Fruit fly (Drosophila melanogaster): ENCODE results near the gene Hs3st-B.
A peak's percentile ranks its signal among the peaks of the same experiment; 100 is the strongest.

Gene Hs3st-B

DNA sequence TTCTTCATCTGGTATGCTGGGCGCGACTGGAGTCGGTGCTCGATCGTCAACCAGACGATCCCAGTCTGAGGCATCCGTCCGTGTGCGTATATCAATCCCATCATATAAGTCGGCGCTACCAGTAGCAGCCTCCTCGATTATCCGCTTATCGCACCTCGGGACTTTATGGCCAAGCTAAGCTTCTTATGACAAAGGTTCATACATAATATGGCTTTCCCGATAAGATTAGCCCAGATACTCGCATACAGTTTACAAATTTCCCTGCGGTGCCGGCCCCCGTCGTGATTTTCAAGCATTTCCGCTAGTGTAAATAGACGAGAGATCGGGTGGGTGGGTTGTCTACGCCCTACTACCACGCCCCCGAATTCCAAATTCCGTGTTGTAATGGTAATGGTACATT, 31.8 kb downstream of the Hs3st-B start, which contains the start of gene CG8028:
CG8028 (minus strand) TSS at position 101 of the 400 bp plus-strand sequence.
- TF ChIP-seq Pif1A (GFP tag; optimal IDR thresholded peaks at IDR 0.05), result no peak
- no peak for TF ChIP-seq Snoo (tag; optimal IDR thresholded peaks at IDR 0.05)
- TF ChIP-seq CG13204 (GFP tag; optimal IDR thresholded peaks at IDR 0.05), result no peak
- no peak for TF ChIP-seq rn (GFP tag; IDR thresholded peaks at IDR 0.05)
- no peak for TF ChIP-seq Pif1B (GFP tag; optimal IDR thresholded peaks at IDR 0.05)
- TF ChIP-seq CG12605 (GFP tag; IDR thresholded peaks at IDR 0.05), result no peak

- TF ChIP-seq CG8159 (tag; optimal IDR thresholded peaks at IDR 0.05) (no peak), Pif1B (GFP tag; optimal IDR thresholded peaks at IDR 0.05) (no peak), CG8301 (tag; optimal IDR thresholded peaks at IDR 0.05) (no peak), Snoo (tag; optimal IDR thresholded peaks at IDR 0.05) (no peak), CG9948 (tag; optimal IDR thresholded peaks at IDR 0.05) (no peak), CG4496 (GFP tag; IDR thresholded peaks at IDR 0.05) (no peak), CG32121 (GFP tag; IDR thresholded peaks at IDR 0.05) (no peak), CG34367 (tag; optimal IDR thresholded peaks at IDR 0.05) (no peak)
Measured at dm6 chrX:19280685-19281084, 32.2 kb downstream of the Hs3st-B start.

DNA sequence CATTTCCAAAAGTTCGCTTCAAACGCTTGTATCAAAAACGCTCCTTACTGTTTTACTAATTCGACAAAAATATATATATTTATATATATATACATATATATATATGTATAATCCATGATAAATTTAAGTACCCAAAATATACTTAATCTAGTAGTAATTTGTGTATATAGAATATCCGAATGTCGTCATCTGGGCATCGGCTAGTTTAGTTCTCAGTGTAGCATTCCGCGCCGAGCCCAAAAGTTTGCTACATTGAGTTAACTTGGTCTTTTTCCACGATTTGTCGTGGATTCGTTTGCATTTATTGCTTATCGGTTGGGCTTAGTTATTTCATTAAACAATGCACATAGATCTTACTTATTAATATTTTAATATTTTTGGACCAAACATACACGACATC, 32.8 kb downstream of the Hs3st-B start:
- TF ChIP-seq Pif1A (GFP tag; optimal IDR thresholded peaks at IDR 0.05) (no peak), D1 (tag; optimal IDR thresholded peaks at IDR 0.05) (no peak), rn (GFP tag; IDR thresholded peaks at IDR 0.05) (0 out of 2 replicates have a peak, but pooled peaks have one; percentile 5), CG15710 (tag; optimal IDR thresholded peaks at IDR 0.05) (peak; percentile 23), CG10348 (GFP tag; IDR thresholded peaks at IDR 0.05) (no peak), Snoo (tag; optimal IDR thresholded peaks at IDR 0.05) (peak; percentile 11), Ets98B (GFP tag; IDR thresholded peaks at IDR 0.05) (peak; percentile 28; the same call in 1 of the 2 replicates), CG13204 (GFP tag; optimal IDR thresholded peaks at IDR 0.05) (no peak), CG4496 (GFP tag; IDR thresholded peaks at IDR 0.05) (peak; percentile 50; the same call in 2 of the 3 replicates), CG9948 (tag; optimal IDR thresholded peaks at IDR 0.05) (no peak), CG8159 (tag; optimal IDR thresholded peaks at IDR 0.05) (peak; percentile 27), CG8301 (tag; optimal IDR thresholded peaks at IDR 0.05) (no peak), CG32121 (GFP tag; IDR thresholded peaks at IDR 0.05) (no peak), CG34367 (tag; optimal IDR thresholded peaks at IDR 0.05) (peak; percentile 15), gl (tag; optimal IDR thresholded peaks at IDR 0.05) (no peak), CG17806 (tag; optimal IDR thresholded peaks at IDR 0.05) (peak; percentile 35), Pif1B (GFP tag; optimal IDR thresholded peaks at IDR 0.05) (no peak), fd96Ca (GFP tag; IDR thresholded peaks at IDR 0.05) (no peak; the same call in 2 of the 3 replicates), CG14655 (GFP tag; optimal IDR thresholded peaks at IDR 0.05) (no peak), CG12605 (GFP tag; IDR thresholded peaks at IDR 0.05) (no peak), EcR (GFP tag; optimal IDR thresholded peaks at IDR 0.05) (no peak)

- TF ChIP-seq rn (GFP tag; IDR thresholded peaks at IDR 0.05), result no peak
- TF ChIP-seq CG8159 (tag; optimal IDR thresholded peaks at IDR 0.05), result no peak
- no peak for TF ChIP-seq CG17806 (tag; optimal IDR thresholded peaks at IDR 0.05)
- TF ChIP-seq CG13204 (GFP tag; optimal IDR thresholded peaks at IDR 0.05), result no peak
- TF ChIP-seq Pif1B (GFP tag; optimal IDR thresholded peaks at IDR 0.05), result no peak
- TF ChIP-seq Pif1A (GFP tag; optimal IDR thresholded peaks at IDR 0.05), result no peak
- TF ChIP-seq EcR (GFP tag; optimal IDR thresholded peaks at IDR 0.05), result peak; percentile 35
- TF ChIP-seq CG10348 (GFP tag; IDR thresholded peaks at IDR 0.05), result no peak
- no peak for TF ChIP-seq CG4496 (GFP tag; IDR thresholded peaks at IDR 0.05)
Measured at dm6 chrX:19285441-19285840, 37.0 kb downstream of the Hs3st-B start.

- TF ChIP-seq fd96Ca (GFP tag; IDR thresholded peaks at IDR 0.05) (no peak), CG32121 (GFP tag; IDR thresholded peaks at IDR 0.05) (no peak), Pif1A (GFP tag; optimal IDR thresholded peaks at IDR 0.05) (no peak), CG15710 (tag; optimal IDR thresholded peaks at IDR 0.05) (no peak), CG13204 (GFP tag; optimal IDR thresholded peaks at IDR 0.05) (no peak), CG4496 (GFP tag; IDR thresholded peaks at IDR 0.05) (no peak), CG8301 (tag; optimal IDR thresholded peaks at IDR 0.05) (no peak), gl (tag; optimal IDR thresholded peaks at IDR 0.05) (no peak), D1 (tag; optimal IDR thresholded peaks at IDR 0.05) (no peak), CG12605 (GFP tag; IDR thresholded peaks at IDR 0.05) (no peak), EcR (GFP tag; optimal IDR thresholded peaks at IDR 0.05) (no peak), CG17806 (tag; optimal IDR thresholded peaks at IDR 0.05) (no peak), CG10348 (GFP tag; IDR thresholded peaks at IDR 0.05) (no peak), Pif1B (GFP tag; optimal IDR thresholded peaks at IDR 0.05) (no peak), rn (GFP tag; IDR thresholded peaks at IDR 0.05) (no peak)
Measured at dm6 chrX:19286235-19286634, 37.8 kb downstream of the Hs3st-B start.

DNA sequence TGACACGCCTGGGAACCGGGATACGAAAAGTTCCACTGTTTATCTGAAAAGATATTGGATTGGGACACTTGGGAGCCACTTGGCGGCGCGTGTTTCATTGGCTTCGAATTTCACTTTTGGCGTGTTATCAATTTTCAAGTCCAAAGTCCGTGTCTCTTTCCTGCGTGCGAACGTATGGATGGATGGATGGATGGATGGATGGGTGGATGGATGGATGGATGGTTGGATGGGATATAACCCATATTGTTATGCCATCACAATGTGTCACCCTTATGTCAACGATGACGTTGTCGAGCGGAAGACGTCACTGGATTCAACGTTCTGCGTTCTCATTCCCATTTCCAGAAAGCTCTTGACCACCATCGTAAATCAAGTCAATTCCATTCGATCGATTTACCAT, 39.3 kb downstream of the Hs3st-B start:
- TF ChIP-seq EcR (GFP tag; optimal IDR thresholded peaks at IDR 0.05) (no peak), Snoo (tag; optimal IDR thresholded peaks at IDR 0.05) (no peak), Pif1B (GFP tag; optimal IDR thresholded peaks at IDR 0.05) (no peak), fd96Ca (GFP tag; IDR thresholded peaks at IDR 0.05) (no peak), D1 (tag; optimal IDR thresholded peaks at IDR 0.05) (no peak), CG34367 (tag; optimal IDR thresholded peaks at IDR 0.05) (no peak), gl (tag; optimal IDR thresholded peaks at IDR 0.05) (no peak), Ets98B (GFP tag; IDR thresholded peaks at IDR 0.05) (no peak), CG14655 (GFP tag; optimal IDR thresholded peaks at IDR 0.05) (no peak)

Measured in whole organism, pupa.